Fruit fly (Drosophila melanogaster): ENCODE data around the gene Hsp23.

DNA sequence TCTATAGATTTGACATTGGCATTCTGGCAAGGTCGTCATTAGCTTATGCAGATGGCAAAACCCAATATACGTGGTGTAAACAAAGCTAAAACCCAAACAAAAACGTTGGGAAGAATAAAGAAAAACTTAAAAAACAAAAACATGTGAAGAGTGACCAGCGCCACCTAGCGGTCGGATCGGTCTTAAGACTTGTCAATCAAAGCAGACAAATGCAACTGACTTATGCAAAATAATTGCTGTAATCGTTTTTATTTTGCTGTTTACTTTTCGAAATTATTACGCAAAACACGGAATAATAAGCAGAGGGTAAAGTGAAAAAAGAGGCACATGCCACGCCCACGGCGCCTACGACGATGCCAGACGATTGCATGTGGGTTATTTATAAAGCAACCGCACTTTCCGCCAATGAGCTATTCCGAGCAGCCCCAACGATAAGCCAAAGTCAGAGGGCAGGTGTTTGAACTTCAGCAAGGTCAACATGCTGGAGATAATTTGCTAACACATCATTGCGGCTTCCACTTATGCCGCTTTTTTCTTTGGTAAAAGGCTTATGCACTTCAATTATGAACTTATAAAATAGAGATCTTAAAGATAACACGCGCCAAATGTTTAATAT, 25.4 kb upstream of the Hsp23 start:
- TF ChIP-seq CG15073 (GFP tag; optimal IDR thresholded peaks at IDR 0.05) (no peak), CG14050 (GFP tag; IDR thresholded peaks at IDR 0.05) (no peak), Trl (optimal IDR thresholded peaks at IDR 0.05) (no peak), Trl (GFP tag; optimal IDR thresholded peaks at IDR 0.05) (no peak), Hey (tag; optimal IDR thresholded peaks at IDR 0.05) (no peak), zen2 (GFP tag; IDR thresholded peaks at IDR 0.05; ENCODE audit: partially characterized antibody) (no peak), br (optimal IDR thresholded peaks at IDR 0.05) (no peak), repo (GFP tag; optimal IDR thresholded peaks at IDR 0.05) (no peak), CG11456 (GFP tag; IDR thresholded peaks at IDR 0.05) (no peak), CG12391 (tag; optimal IDR thresholded peaks at IDR 0.05) (no peak)

Data from whole organism, embryonic.